Worm (Caenorhabditis elegans) whole organism, young adult: Measurements from ENCODE around the gene K02D10.4.

Experiments used
- B0336.3 ChIP-seq: fragments of 200-800 bp; sonication (Bioruptor generic); IDR thresholded peaks from 2 replicates; pipeline ENCODE4 v1.3.6; 2022; ENCODE audit warnings: missing genetic modification characterization, missing compliant biosample characterization
- D2030.7 ChIP-seq: fragments of 200-800 bp; sonication (Bioruptor generic); IDR thresholded peaks from 2 replicates; pipeline ENCODE4 v1.3.6; 2022; ENCODE audit warnings: missing genetic modification reagents, missing genetic modification characterization, missing compliant biosample characterization
- F33H1.4 ChIP-seq: fragments of 200-800 bp; sonication (Bioruptor generic); IDR thresholded peaks from 2 replicates; pipeline ENCODE4 v1.3.6; 2022; ENCODE audit warnings: missing genetic modification reagents, missing genetic modification characterization, missing compliant biosample characterization
- F57A8.1 ChIP-seq: fragments of 200-800 bp; sonication (Bioruptor generic); optimal IDR thresholded peaks from 2 replicates; lab custom pipeline; 2018; ENCODE audit warnings: mild to moderate bottlenecking, missing genetic modification characterization, moderate library complexity, missing compliant biosample characterization
- Y95B8A.8 ChIP-seq: fragments of 200-800 bp; sonication (Bioruptor generic); IDR thresholded peaks from 2 replicates; pipeline ENCODE4 v1.3.6; 2022; ENCODE audit warnings: missing genetic modification reagents, missing genetic modification characterization, missing compliant biosample characterization
- ama-1 ChIP-seq, 3 experiments: fragments of 150-350 bp in 1 of 3; sonication (generic microtip) in 2 of 3; optimal IDR thresholded peaks; 2 replicates each; lab custom pipeline; 2014 to 2018; ENCODE audit warnings: missing biosample characterization in 2 of 3, missing genetic modification characterization in 2 of 3, missing genetic modification reagents in 2 of 3
- aptf-2 ChIP-seq: fragments of 200-800 bp; sonication (Bioruptor generic); conservative IDR thresholded peaks from 2 replicates; pipeline ENCODE4 v1.3.6; 2022; ENCODE audit warnings: missing genetic modification reagents, missing genetic modification characterization, missing compliant biosample characterization
- atf-7 ChIP-seq: sonication (generic microtip); optimal IDR thresholded peaks from 2 replicates; lab custom pipeline; 2017; ENCODE audit warnings: mild to moderate bottlenecking, missing genetic modification characterization, missing compliant biosample characterization
- attf-3 ChIP-seq: fragments of 200-800 bp; sonication (Bioruptor generic); conservative IDR thresholded peaks from 2 replicates; pipeline ENCODE4 v1.3.6; 2022; ENCODE audit warnings: missing genetic modification reagents, missing genetic modification characterization, missing compliant biosample characterization
- attf-5 ChIP-seq: fragments of 200-800 bp; sonication (Bioruptor generic); optimal IDR thresholded peaks from 2 replicates; lab custom pipeline; 2018; ENCODE audit warnings: mild to moderate bottlenecking, missing genetic modification characterization, missing compliant biosample characterization
- cebp-2 ChIP-seq: fragments of 200-800 bp; sonication (Bioruptor generic); IDR thresholded peaks from 2 replicates; pipeline ENCODE4 v1.3.6; 2022; ENCODE audit warnings: missing genetic modification characterization, missing compliant biosample characterization
- chd-7 ChIP-seq: sonication (generic microtip); optimal IDR thresholded peaks from 2 replicates; lab custom pipeline; 2016; ENCODE audit warnings: mild to moderate bottlenecking, missing genetic modification characterization, moderate library complexity, missing compliant biosample characterization
- die-1 ChIP-seq: sonication (generic microtip); optimal IDR thresholded peaks from 2 replicates; lab custom pipeline; 2016; ENCODE audit warnings: missing genotype, mild to moderate bottlenecking, missing genetic modification characterization, missing compliant biosample characterization
- dox-1 ChIP-seq: fragments of 200-800 bp; sonication (Bioruptor generic); IDR thresholded peaks from 2 replicates; pipeline ENCODE4 v1.3.6; 2022; ENCODE audit warnings: missing genetic modification reagents, missing genetic modification characterization, missing compliant biosample characterization
- efl-1 ChIP-seq: fragments of 150-350 bp; optimal IDR thresholded peaks from 2 replicates; lab custom pipeline; 2014; ENCODE audit warnings: missing biosample characterization, missing genetic modification reagents, missing genetic modification characterization
- egl-18 ChIP-seq: fragments of 200-800 bp; sonication (Bioruptor generic); IDR thresholded peaks from 2 replicates; pipeline ENCODE4 v1.3.6; 2022; ENCODE audit warnings: missing genetic modification reagents, missing genetic modification characterization, missing compliant biosample characterization
- ets-4 ChIP-seq: fragments of 200-800 bp; sonication (Bioruptor generic); optimal IDR thresholded peaks from 2 replicates; lab custom pipeline; 2018; ENCODE audit warnings: mild to moderate bottlenecking, missing genetic modification characterization, missing compliant biosample characterization
- him-1 ChIP-seq: sonication (generic microtip); optimal IDR thresholded peaks from 2 replicates; lab custom pipeline; 2016; ENCODE audit warnings: missing genotype, missing genetic modification reagents, missing genetic modification characterization, missing compliant biosample characterization
- hmg-1.2 ChIP-seq: fragments of 200-800 bp; sonication (Bioruptor generic); IDR thresholded peaks from 2 replicates; pipeline ENCODE4 v1.3.6; 2022; ENCODE audit warnings: missing genetic modification reagents, missing genetic modification characterization, missing compliant biosample characterization
- hmg-20 ChIP-seq: fragments of 200-800 bp; sonication (Bioruptor generic); IDR thresholded peaks from 2 replicates; pipeline ENCODE4 v1.3.6; 2022; ENCODE audit warnings: missing genetic modification reagents, missing genetic modification characterization, missing compliant biosample characterization
- let-526 ChIP-seq: fragments of 200-800 bp; sonication (Bioruptor generic); IDR thresholded peaks from 2 replicates; pipeline ENCODE4 v1.3.6; 2022; ENCODE audit warnings: missing genetic modification reagents, missing genetic modification characterization, missing compliant biosample characterization
- lin-40 ChIP-seq: sonication (generic microtip); optimal IDR thresholded peaks from 2 replicates; lab custom pipeline; 2016; ENCODE audit warnings: missing genetic modification characterization, mild to moderate bottlenecking, missing compliant biosample characterization, missing genotype, missing genetic modification reagents
- lir-1 ChIP-seq: fragments of 200-800 bp; sonication (Bioruptor generic); conservative IDR thresholded peaks from 2 replicates; pipeline ENCODE4 v1.3.6; 2022; ENCODE audit warnings: missing genetic modification reagents, missing genetic modification characterization, missing compliant biosample characterization
- madf-10 ChIP-seq: sonication (generic microtip); optimal IDR thresholded peaks from 2 replicates; lab custom pipeline; 2016; ENCODE audit warnings: mild to moderate bottlenecking, missing genetic modification characterization, missing compliant biosample characterization
- madf-6 ChIP-seq: fragments of 200-800 bp; sonication (Bioruptor generic); IDR thresholded peaks from 2 replicates; pipeline ENCODE4 v1.3.6; 2022; ENCODE audit warnings: missing genetic modification reagents, missing genetic modification characterization, missing compliant biosample characterization
- mel-28 ChIP-seq: sonication (generic microtip); optimal IDR thresholded peaks from 2 replicates; lab custom pipeline; 2016; ENCODE audit warnings: borderline replicate concordance, mild to moderate bottlenecking, missing genetic modification characterization, missing compliant biosample characterization
- nfyb-1 ChIP-seq: fragments of 200-800 bp; sonication (Bioruptor generic); IDR thresholded peaks from 2 replicates; pipeline ENCODE4 v1.3.6; 2022; ENCODE audit warnings: missing genetic modification reagents, missing genetic modification characterization, missing compliant biosample characterization
- nhr-120 ChIP-seq: fragments of 200-800 bp; sonication (Bioruptor generic); IDR thresholded peaks from 2 replicates; pipeline ENCODE4 v1.3.6; 2022; ENCODE audit warnings: missing genetic modification characterization, missing compliant biosample characterization
- pha-4 ChIP-seq: fragments of 150-350 bp; sonication (generic microtip); optimal IDR thresholded peaks from 2 replicates; lab custom pipeline; 2014; ENCODE audit warnings: missing biosample characterization, missing genetic modification reagents, missing genetic modification characterization
- rec-8 ChIP-seq, 2 experiments: sonication (generic microtip); optimal IDR thresholded peaks; 2 replicates each; lab custom pipeline; 2016; ENCODE audit warnings: mild to moderate bottlenecking in 2 of 2, missing genetic modification characterization in 2 of 2, missing genetic modification reagents in 2 of 2, missing genotype in 2 of 2, missing biosample characterization in 1 of 2, missing compliant biosample characterization in 1 of 2, moderate library complexity in 1 of 2
- snpc-1.1 ChIP-seq: sonication (generic microtip); optimal IDR thresholded peaks from 2 replicates; lab custom pipeline; 2017; ENCODE audit warnings: missing genetic modification characterization, mild to moderate bottlenecking, missing compliant biosample characterization, antibody characterized with exemption, moderate library complexity, missing genotype, missing genetic modification reagents; ENCODE audit not compliant: insufficient read depth
- tbx-9 ChIP-seq: sonication (generic microtip); optimal IDR thresholded peaks from 2 replicates; lab custom pipeline; 2016; ENCODE audit warnings: borderline replicate concordance, missing genetic modification characterization, inconsistent platforms, missing compliant biosample characterization
- tlf-1 ChIP-seq: fragments of 200-800 bp; sonication (Bioruptor generic); optimal IDR thresholded peaks from 2 replicates; lab custom pipeline; 2018; ENCODE audit warnings: mild to moderate bottlenecking, missing genetic modification characterization, missing compliant biosample characterization
- unc-130 ChIP-seq: sonication (generic microtip); optimal IDR thresholded peaks from 2 replicates; lab custom pipeline; 2016; ENCODE audit warnings: missing genetic modification reagents, missing genetic modification characterization, missing compliant biosample characterization
- ztf-26 ChIP-seq: sonication (generic microtip); optimal IDR thresholded peaks from 2 replicates; lab custom pipeline; 2017; ENCODE audit warnings: missing genetic modification characterization, missing compliant biosample characterization

The K02D10.4 gene

DNA sequence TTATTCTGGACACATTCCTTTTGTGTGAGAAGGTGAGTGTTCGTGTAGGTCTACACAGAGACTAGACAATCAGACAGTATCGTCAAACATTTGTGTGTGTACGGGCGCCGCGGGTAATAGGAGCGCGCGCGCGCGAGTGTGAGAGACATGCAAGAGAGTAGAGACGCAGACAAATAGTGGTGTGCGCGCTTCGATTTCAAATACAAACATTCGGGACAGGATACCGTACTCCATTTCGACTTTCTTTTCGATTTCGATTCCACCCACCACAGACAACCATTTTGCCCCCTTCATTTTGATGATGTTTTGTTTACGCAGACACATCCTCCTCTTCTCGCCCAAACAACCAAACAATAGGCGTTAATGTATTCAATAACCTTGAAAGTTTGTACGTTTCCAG is 15.0 kb upstream of the K02D10.4 start (continued):
- TF ChIP-seq let-526 (GFP tag; lab: Robert Waterston, UW) (peak; percentile 18; the same call in 1 of the 2 replicates), ama-1 (optimal IDR thresholded peaks at IDR 0.05; lab: Kevin White, UChicago) (no peak), ama-1 (GFP tag; optimal IDR thresholded peaks at IDR 0.05; lab: Kevin White, UChicago) (no peak), him-1 (tag; lab: Kevin White, UChicago) (no peak), D2030.7 (GFP tag; lab: Robert Waterston, UW) (no peak), mel-28 (no peak), pha-4 (tag; lab: Kevin White, UChicago) (peak; percentile 39), attf-3 (GFP tag; lab: Robert Waterston, UW) (peak; percentile 48; the same call in 1 of the 2 replicates), nfyb-1 (GFP tag; lab: Robert Waterston, UW) (0 out of 2 replicates have a peak, but pooled peaks have one; percentile 67), egl-18 (GFP tag; lab: Robert Waterston, UW) (0 out of 2 replicates have a peak, but pooled peaks have one; percentile 54), lin-40 (tag; lab: Kevin White, UChicago) (peak; percentile 43), rec-8 (tag; optimal IDR thresholded peaks at IDR 0.05; lab: Kevin White, UChicago) (no peak), tlf-1 (GFP tag; lab: Kevin White, UChicago) (peak; percentile 16), chd-7 (tag; lab: Kevin White, UChicago) (peak; percentile 57), atf-7 (tag; lab: Kevin White, UChicago) (peak; percentile 52), F33H1.4 (GFP tag; lab: Robert Waterston, UW) (0 out of 2 replicates have a peak, but pooled peaks have one; percentile 19), tbx-9 (tag; lab: Kevin White, UChicago) (no peak), efl-1 (peak; percentile 64), die-1 (peak; percentile 51), attf-5 (GFP tag; lab: Kevin White, UChicago) (peak; percentile 73), ets-4 (GFP tag; lab: Kevin White, UChicago) (peak; percentile 79), madf-6 (GFP tag; lab: Robert Waterston, UW) (peak; percentile 85), Y95B8A.8 (GFP tag; lab: Robert Waterston, UW) (peak; percentile 78; the same call in 1 of the 2 replicates), aptf-2 (GFP tag; lab: Robert Waterston, UW) (no peak)

DNA sequence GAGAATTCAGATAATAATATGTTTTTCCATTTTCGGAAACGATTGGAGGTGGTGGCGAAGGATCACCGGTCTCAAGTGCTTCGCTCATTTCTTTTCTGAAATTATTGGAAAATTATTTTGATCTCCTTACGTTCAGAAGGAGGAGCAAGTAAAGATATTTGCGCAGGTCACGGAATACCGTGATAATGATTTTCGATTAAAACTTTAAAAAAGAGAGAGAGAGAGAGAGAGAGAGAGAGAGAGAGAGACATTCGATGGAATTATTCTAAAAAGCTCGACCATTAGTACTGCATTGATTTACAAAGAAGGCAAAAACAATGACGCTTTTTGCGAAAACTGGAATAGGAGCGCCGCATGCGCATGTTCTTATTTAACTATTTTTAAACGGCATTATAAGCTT is 12.4 kb upstream of the K02D10.4 start, which contains the start of gene ztf-1:
ztf-1 (minus strand) TSS at position 101 of the 400 bp plus-strand sequence.
- TF ChIP-seq Y95B8A.8 (GFP tag; lab: Robert Waterston, UW) (no peak), attf-5 (GFP tag; lab: Kevin White, UChicago) (no peak), snpc-1.1 (tag; lab: Kevin White, UChicago) (no peak), hmg-20 (GFP tag; lab: Robert Waterston, UW) (no peak), rec-8 (tag; optimal IDR thresholded peaks at IDR 0.05; lab: Kevin White, UChicago) (no peak), cebp-2 (GFP tag; lab: Robert Waterston, UW) (no peak), F57A8.1 (no peak), F33H1.4 (GFP tag; lab: Robert Waterston, UW) (no peak), aptf-2 (GFP tag; lab: Robert Waterston, UW) (no peak), B0336.3 (no peak), ztf-26 (no peak), hmg-1.2 (GFP tag; lab: Robert Waterston, UW) (no peak), lin-40 (tag; lab: Kevin White, UChicago) (no peak), dox-1 (no peak), pha-4 (tag; lab: Kevin White, UChicago) (no peak), unc-130 (GFP tag; lab: Kevin White, UChicago) (no peak), lir-1 (GFP tag; lab: Robert Waterston, UW) (no peak), nhr-120 (GFP tag; lab: Robert Waterston, UW) (no peak)

DNA sequence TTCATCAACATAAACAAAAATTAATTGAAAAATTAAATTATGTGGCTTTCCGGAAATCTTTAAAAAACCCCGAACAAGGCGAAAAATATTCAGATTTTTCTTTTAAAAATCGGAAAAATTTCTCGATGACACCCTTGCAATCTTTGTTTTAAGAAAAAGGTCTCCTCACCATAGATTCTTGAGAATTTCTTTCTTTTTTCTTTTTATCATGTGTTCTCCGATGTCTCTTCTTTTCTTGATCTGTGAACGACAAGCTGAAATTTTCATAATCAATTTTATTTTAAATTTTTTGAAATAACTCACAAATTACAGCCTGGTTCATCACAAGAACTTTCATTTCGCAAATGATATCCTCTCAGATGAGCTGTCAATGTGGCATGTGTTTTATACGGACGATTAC is 11.4 kb upstream of the K02D10.4 start, which contains the start of the genes zfp-1 and F54F2.14:
zfp-1 (plus strand) TSS at position 301 of the 400 bp plus-strand sequence.
F54F2.14 (plus strand) TSS at position 312 of the 400 bp plus-strand sequence.
- no peak for TF ChIP-seq madf-10
